Fruit fly (Drosophila melanogaster) whole organism, wandering third instar larva: Measurements from ENCODE around the gene Drak.

ENCODE experiments used
- HLH106 ChIP-seq: fragments of 200-800 bp; optimal IDR thresholded peaks from 3 replicates; lab custom pipeline; 2019; ENCODE audit warnings: missing biosample characterization, mild to moderate bottlenecking, missing genetic modification characterization, moderate library complexity
- OdsH ChIP-seq: fragments of 200-800 bp; sonication (Bioruptor generic); optimal IDR thresholded peaks from 2 replicates; lab custom pipeline; 2016; ENCODE audit warnings: missing biosample characterization, mild to moderate bottlenecking, missing genetic modification characterization
- fru ChIP-seq: fragments of 200-800 bp; sonication (Bioruptor generic); optimal IDR thresholded peaks from 3 replicates; lab custom pipeline; 2016; ENCODE audit warnings: missing biosample characterization, mild to moderate bottlenecking, missing genetic modification characterization
- jim ChIP-seq: fragments of 175-275, 200-325 bp; sonication (Bioruptor generic); optimal IDR thresholded peaks from 2 replicates; lab custom pipeline; 2016; ENCODE audit warnings: missing biosample characterization, mild to moderate bottlenecking, missing genetic modification characterization
- pan ChIP-seq: fragments of >200 bp; optimal IDR thresholded peaks from 2 replicates; lab custom pipeline; 2017
- sv ChIP-seq: fragments of 200-800 bp; sonication (Bioruptor generic); optimal IDR thresholded peaks from 3 replicates; lab custom pipeline; 2016; ENCODE audit warnings: missing biosample characterization, missing genetic modification characterization

DNA sequence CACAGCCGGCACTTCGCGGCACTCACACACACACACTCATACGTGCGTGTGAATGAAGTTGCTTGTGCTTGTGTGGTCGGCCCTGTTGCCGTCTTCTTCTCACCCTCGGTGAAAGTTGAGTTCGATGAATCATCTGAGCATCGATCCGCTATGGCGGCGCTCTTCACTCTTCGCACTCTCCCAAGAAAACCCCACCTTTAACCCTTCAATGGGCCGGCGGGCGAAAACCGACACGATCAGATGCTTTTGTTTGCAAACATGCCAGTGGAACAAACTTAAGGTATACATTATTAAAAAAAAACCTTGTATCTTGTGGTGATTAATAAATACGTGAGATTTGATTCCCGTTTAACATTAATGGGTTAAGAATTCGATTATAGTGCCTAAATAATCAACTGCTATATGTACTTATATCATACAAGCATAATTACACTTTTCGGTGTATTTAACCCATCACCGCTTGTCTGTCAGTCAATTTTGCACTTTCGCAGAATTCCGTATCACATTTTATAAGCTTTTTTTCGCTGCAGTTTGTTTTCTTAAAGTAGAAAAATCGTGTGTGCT lies 107.9 kb downstream of the Drak start:
- TF ChIP-seq pan (lab: Kevin White, UChicago) = no peak
- no peak for TF ChIP-seq sv
- TF ChIP-seq jim = no peak
- TF ChIP-seq fru (GFP tag; lab: Kevin White, UChicago) = no peak
- TF ChIP-seq HLH106 (tag; lab: Kevin White, UChicago) = peak; percentile 36
- no peak for TF ChIP-seq OdsH (GFP tag; lab: Kevin White, UChicago)
